Fruit fly (Drosophila melanogaster): ENCODE measurements around the gene senju.

Gene senju

dm6 chr2L:5085561-5085960 is 32.9 kb downstream of the senju start:
- TF ChIP-seq bab1 (GFP tag; optimal IDR thresholded peaks at IDR 0.05) (peak; percentile 46), CG7045 (GFP tag; optimal IDR thresholded peaks at IDR 0.05) (no peak)

- TF ChIP-seq CG33017 (tag; optimal IDR thresholded peaks at IDR 0.05), result no peak
- TF ChIP-seq CG7101 (tag; optimal IDR thresholded peaks at IDR 0.05), result peak; percentile 47
- TF ChIP-seq CG14711 (tag; optimal IDR thresholded peaks at IDR 0.05), result peak; percentile 49
- TF ChIP-seq CG1620 (GFP tag; optimal IDR thresholded peaks at IDR 0.05), result no peak
- peak; percentile 25 for TF ChIP-seq pad (GFP tag; optimal IDR thresholded peaks at IDR 0.05)
- peak; percentile 35 for TF ChIP-seq Hr96 (GFP tag; optimal IDR thresholded peaks at IDR 0.05)
- no peak for TF ChIP-seq CG5204 (GFP tag; optimal IDR thresholded peaks at IDR 0.05)
- peak; percentile 30 for TF ChIP-seq Crg-1 (GFP tag; optimal IDR thresholded peaks at IDR 0.05)
- TF ChIP-seq kay (GFP tag; ENCODE audit: borderline replicate concordance), result peak; percentile 24
- peak; percentile 9 for TF ChIP-seq tj (GFP tag; optimal IDR thresholded peaks at IDR 0.05)
- no peak for TF ChIP-seq ovo (GFP tag; optimal IDR thresholded peaks at IDR 0.05)
- TF ChIP-seq Mnt (GFP tag; optimal IDR thresholded peaks at IDR 0.05), result no peak
- no peak for TF ChIP-seq CG7045 (GFP tag; optimal IDR thresholded peaks at IDR 0.05)
- TF ChIP-seq cnc (optimal IDR thresholded peaks at IDR 0.05), result no peak
- no peak for TF ChIP-seq cic (GFP tag; optimal IDR thresholded peaks at IDR 0.05)
- TF ChIP-seq CG11617 (GFP tag; optimal IDR thresholded peaks at IDR 0.05), result peak; percentile 35
- peak; percentile 74 for TF ChIP-seq bab1 (GFP tag; optimal IDR thresholded peaks at IDR 0.05)
Observed at dm6 chr2L:5086905-5087522, 34.4 kb downstream of the senju start.

- TF ChIP-seq tj (GFP tag; optimal IDR thresholded peaks at IDR 0.05) (peak; percentile 91), CG7101 (tag; optimal IDR thresholded peaks at IDR 0.05) (no peak), CG33017 (tag; optimal IDR thresholded peaks at IDR 0.05) (no peak)
Observed at dm6 chr2L:5088649-5089270, 36.1 kb downstream of the senju start.

- TF ChIP-seq Hr96 (GFP tag; optimal IDR thresholded peaks at IDR 0.05), result no peak
- TF ChIP-seq Mnt (GFP tag; optimal IDR thresholded peaks at IDR 0.05), result no peak
- peak; percentile 94 for TF ChIP-seq tj (GFP tag; optimal IDR thresholded peaks at IDR 0.05)
Observed at dm6 chr2L:5089642-5090041, 37.0 kb downstream of the senju start.

dm6 chr2L:5090352-5090751 is 37.7 kb downstream of the senju start:
- TF ChIP-seq kay (GFP tag; ENCODE audit: borderline replicate concordance) (no peak), cic (GFP tag; optimal IDR thresholded peaks at IDR 0.05) (no peak), CG12768 (GFP tag; optimal IDR thresholded peaks at IDR 0.05) (no peak), CG14711 (tag; optimal IDR thresholded peaks at IDR 0.05) (no peak), pad (GFP tag; optimal IDR thresholded peaks at IDR 0.05) (no peak), CG1620 (GFP tag; optimal IDR thresholded peaks at IDR 0.05) (no peak), CG33017 (tag; optimal IDR thresholded peaks at IDR 0.05) (no peak), tj (GFP tag; optimal IDR thresholded peaks at IDR 0.05) (no peak), ovo (GFP tag; optimal IDR thresholded peaks at IDR 0.05) (no peak), Hr96 (GFP tag; optimal IDR thresholded peaks at IDR 0.05) (no peak), Mnt (GFP tag; optimal IDR thresholded peaks at IDR 0.05) (no peak), CG7045 (GFP tag; optimal IDR thresholded peaks at IDR 0.05) (no peak), bab1 (GFP tag; optimal IDR thresholded peaks at IDR 0.05) (no peak), CG7101 (tag; optimal IDR thresholded peaks at IDR 0.05) (no peak), cnc (optimal IDR thresholded peaks at IDR 0.05) (no peak)

dm6 chr2L:5092145-5092544 is 39.5 kb downstream of the senju start:
- TF ChIP-seq Hr96 (GFP tag; optimal IDR thresholded peaks at IDR 0.05) (no peak), CG12768 (GFP tag; optimal IDR thresholded peaks at IDR 0.05) (peak; percentile 13)

- no peak for TF ChIP-seq Clk (GFP tag; optimal IDR thresholded peaks at IDR 0.05)
Observed at dm6 chr2L:5092597-5092991, 40.0 kb downstream of the senju start.

- TF ChIP-seq ovo (GFP tag; optimal IDR thresholded peaks at IDR 0.05) (no peak), CG33017 (tag; optimal IDR thresholded peaks at IDR 0.05) (peak; percentile 57), pad (GFP tag; optimal IDR thresholded peaks at IDR 0.05) (peak; percentile 4), toe (GFP tag; optimal IDR thresholded peaks at IDR 0.05) (no peak), kay (GFP tag; ENCODE audit: borderline replicate concordance) (no peak), tj (GFP tag; optimal IDR thresholded peaks at IDR 0.05) (peak; percentile 52), CG7101 (tag; optimal IDR thresholded peaks at IDR 0.05) (peak; percentile 3), cic (GFP tag; optimal IDR thresholded peaks at IDR 0.05) (peak; percentile 55), Crg-1 (GFP tag; optimal IDR thresholded peaks at IDR 0.05) (no peak), CG7045 (GFP tag; optimal IDR thresholded peaks at IDR 0.05) (peak; percentile 27), Clk (GFP tag; optimal IDR thresholded peaks at IDR 0.05) (no peak), Hr96 (GFP tag; optimal IDR thresholded peaks at IDR 0.05) (peak; percentile 63), CG12768 (GFP tag; optimal IDR thresholded peaks at IDR 0.05) (peak; percentile 50), Mnt (GFP tag; optimal IDR thresholded peaks at IDR 0.05) (peak; percentile 49), CG14711 (tag; optimal IDR thresholded peaks at IDR 0.05) (no peak), CG5204 (GFP tag; optimal IDR thresholded peaks at IDR 0.05) (no peak), CG1620 (GFP tag; optimal IDR thresholded peaks at IDR 0.05) (peak; percentile 42), cnc (optimal IDR thresholded peaks at IDR 0.05) (no peak), bab1 (GFP tag; optimal IDR thresholded peaks at IDR 0.05) (no peak), CG11617 (GFP tag; optimal IDR thresholded peaks at IDR 0.05) (peak; percentile 29)
Observed at dm6 chr2L:5092992-5093695, 40.5 kb downstream of the senju start, which contains the start of gene Pgant5. Pgant5 (minus strand) TSS chr2L:5093592.
